Worm (Caenorhabditis elegans): ENCODE results near the gene mig-22.

Gene mig-22

DNA sequence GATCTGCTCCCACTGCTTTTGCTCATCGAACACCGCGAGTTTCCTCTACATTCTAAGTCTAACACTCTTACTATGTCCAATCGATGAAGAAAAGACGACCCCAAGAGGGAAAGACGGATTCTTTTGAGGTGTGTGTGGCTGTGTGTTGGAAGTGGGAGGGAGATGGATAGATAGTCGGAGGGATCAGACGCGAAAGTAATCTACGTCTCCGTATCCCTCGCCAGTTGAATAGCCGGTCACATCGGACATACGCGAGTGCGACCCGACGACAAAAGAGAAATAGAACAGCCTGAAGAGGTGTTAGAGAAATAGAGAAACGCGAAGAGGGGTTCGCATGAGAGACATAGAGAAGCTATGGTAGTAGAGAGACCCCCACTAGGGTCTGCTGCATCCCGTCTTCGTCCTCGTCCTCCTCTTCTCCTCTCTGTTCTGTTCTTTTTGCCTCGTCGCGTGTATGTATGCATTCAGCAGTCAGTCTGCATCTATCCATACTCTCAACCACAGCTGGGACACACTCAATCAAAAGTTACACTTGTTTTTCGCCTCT, 28.5 kb upstream of the mig-22 start (continued):
- TF ChIP-seq fkh-4 (tag; optimal IDR thresholded peaks at IDR 0.05; ENCODE audit: borderline replicate concordance), result peak; percentile 52
- TF ChIP-seq elt-3 (tag; optimal IDR thresholded peaks at IDR 0.05), result peak in 3 of 6 experiments; percentile 73 to 95 (median 93)
- TF ChIP-seq C34B4.2 (tag; optimal IDR thresholded peaks at IDR 0.05), result no peak
- TF ChIP-seq nhr-11 (tag; optimal IDR thresholded peaks at IDR 0.05), result peak; percentile 95
- peak; percentile 84 for TF ChIP-seq nhr-237 (tag; optimal IDR thresholded peaks at IDR 0.05)
- peak; percentile 97 for TF ChIP-seq jun-1 (tag; optimal IDR thresholded peaks at IDR 0.05)
- TF ChIP-seq hpl-2 (GFP tag; optimal IDR thresholded peaks at IDR 0.05), result peak; percentile 78
- peak; percentile 92 for TF ChIP-seq skn-1 (tag; optimal IDR thresholded peaks at IDR 0.05)
- TF ChIP-seq ztf-4 (tag; optimal IDR thresholded peaks at IDR 0.05), result peak; percentile 96
- peak; percentile 94 for TF ChIP-seq rnt-1 (tag; optimal IDR thresholded peaks at IDR 0.05)
- TF ChIP-seq unc-30 (tag; optimal IDR thresholded peaks at IDR 0.05), result no peak
- peak; percentile 99 for TF ChIP-seq tbx-2 (tag; optimal IDR thresholded peaks at IDR 0.05)
- no peak for TF ChIP-seq ets-5 (GFP tag; IDR thresholded peaks at IDR 0.05)
- peak; percentile 93 to 95 for TF ChIP-seq lsy-2 (tag; optimal IDR thresholded peaks at IDR 0.05)
- peak; percentile 79 for TF ChIP-seq sup-37 (GFP tag; optimal IDR thresholded peaks at IDR 0.05)
- TF ChIP-seq ztf-11 (tag; optimal IDR thresholded peaks at IDR 0.05), result peak in 1 of 2 experiments; percentile 91
- peak; percentile 97 for TF ChIP-seq nhr-47 (tag; optimal IDR thresholded peaks at IDR 0.05)
- TF ChIP-seq nhr-12 (tag; optimal IDR thresholded peaks at IDR 0.05), result peak; percentile 41
- peak; percentile 88 for TF ChIP-seq ceh-88 (GFP tag; IDR thresholded peaks at IDR 0.05)
- TF ChIP-seq C16A3.4 (tag; optimal IDR thresholded peaks at IDR 0.05), result peak; percentile 84
- peak; percentile 77 for TF ChIP-seq zip-4 (GFP tag; optimal IDR thresholded peaks at IDR 0.05)
- no peak for TF ChIP-seq ceh-90 (tag; optimal IDR thresholded peaks at IDR 0.05)
- TF ChIP-seq sox-4 (tag; optimal IDR thresholded peaks at IDR 0.05), result peak; percentile 84
- peak; percentile 100 for TF ChIP-seq lin-14 (GFP tag; optimal IDR thresholded peaks at IDR 0.05)
- no peak for TF ChIP-seq alr-1 (tag; optimal IDR thresholded peaks at IDR 0.05; ENCODE audit: borderline replicate concordance)
- TF ChIP-seq nhr-85 (tag), result peak; percentile 100
- no peak for TF ChIP-seq pqm-1 (tag; optimal IDR thresholded peaks at IDR 0.05)
- peak; percentile 96 for TF ChIP-seq nhr-19 (GFP tag; conservative IDR thresholded peaks at IDR 0.05)
- TF ChIP-seq tlp-1 (tag; optimal IDR thresholded peaks at IDR 0.05), result no peak
- TF ChIP-seq grh-1 (GFP tag; IDR thresholded peaks at IDR 0.05), result peak; percentile 94
- peak; percentile 91 for TF ChIP-seq unc-130 (tag; optimal IDR thresholded peaks at IDR 0.05)
- TF ChIP-seq blmp-1 (tag; optimal IDR thresholded peaks at IDR 0.05), result peak; percentile 61
- TF ChIP-seq mdl-1 (tag; optimal IDR thresholded peaks at IDR 0.05), result peak; percentile 50 to 96
- peak; percentile 94 for TF ChIP-seq nhr-77 (tag; optimal IDR thresholded peaks at IDR 0.05)
- peak; percentile 73 for TF ChIP-seq mef-2 (tag; optimal IDR thresholded peaks at IDR 0.05)
- peak; percentile 98 for TF ChIP-seq unc-86 (tag; optimal IDR thresholded peaks at IDR 0.05)
- peak; percentile 93 to 97 for TF ChIP-seq egl-27 (tag; optimal IDR thresholded peaks at IDR 0.05)
- TF ChIP-seq efl-3 (GFP tag; optimal IDR thresholded peaks at IDR 0.05), result peak; percentile 72
- peak; percentile 7 for TF ChIP-seq F16B12.6 (tag; optimal IDR thresholded peaks at IDR 0.05)
- TF ChIP-seq lin-15B (tag; optimal IDR thresholded peaks at IDR 0.05), result no peak
- TF ChIP-seq elt-2 (tag; optimal IDR thresholded peaks at IDR 0.05), result peak; percentile 63
- TF ChIP-seq hlh-4 (tag; optimal IDR thresholded peaks at IDR 0.05), result no peak
- TF ChIP-seq ceh-82 (tag; optimal IDR thresholded peaks at IDR 0.05), result peak; percentile 88 to 93 (median 92)

DNA sequence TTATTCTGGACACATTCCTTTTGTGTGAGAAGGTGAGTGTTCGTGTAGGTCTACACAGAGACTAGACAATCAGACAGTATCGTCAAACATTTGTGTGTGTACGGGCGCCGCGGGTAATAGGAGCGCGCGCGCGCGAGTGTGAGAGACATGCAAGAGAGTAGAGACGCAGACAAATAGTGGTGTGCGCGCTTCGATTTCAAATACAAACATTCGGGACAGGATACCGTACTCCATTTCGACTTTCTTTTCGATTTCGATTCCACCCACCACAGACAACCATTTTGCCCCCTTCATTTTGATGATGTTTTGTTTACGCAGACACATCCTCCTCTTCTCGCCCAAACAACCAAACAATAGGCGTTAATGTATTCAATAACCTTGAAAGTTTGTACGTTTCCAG, 27.7 kb upstream of the mig-22 start:
- peak; percentile 73 for TF ChIP-seq grh-1 (GFP tag; IDR thresholded peaks at IDR 0.05)
- TF ChIP-seq tlp-1 (tag; optimal IDR thresholded peaks at IDR 0.05), result no peak
- no peak for TF ChIP-seq mab-9 (GFP tag; IDR thresholded peaks at IDR 0.05)
- TF ChIP-seq egl-27 (tag; optimal IDR thresholded peaks at IDR 0.05), result peak; percentile 30 to 56
- no peak for TF ChIP-seq zag-1 (tag; optimal IDR thresholded peaks at IDR 0.05)
- no peak for TF ChIP-seq lin-39 (tag; optimal IDR thresholded peaks at IDR 0.05)
- TF ChIP-seq ceh-82 (tag; optimal IDR thresholded peaks at IDR 0.05), result peak; percentile 26 to 76 (median 54)
- TF ChIP-seq unc-98 (GFP tag; IDR thresholded peaks at IDR 0.05), result no peak
- no peak for TF ChIP-seq sptf-1 (tag; optimal IDR thresholded peaks at IDR 0.05)
- TF ChIP-seq lin-13 (GFP tag; optimal IDR thresholded peaks at IDR 0.05), result peak; percentile 57
- TF ChIP-seq C04F5.9 (tag; optimal IDR thresholded peaks at IDR 0.05), result no peak
- no peak for TF ChIP-seq mef-2 (tag; optimal IDR thresholded peaks at IDR 0.05)
- TF ChIP-seq xbp-1 (tag; optimal IDR thresholded peaks at IDR 0.05), result peak; percentile 51
- TF ChIP-seq hlh-17 (GFP tag; optimal IDR thresholded peaks at IDR 0.05; ENCODE audit: borderline replicate concordance), result no peak
- no peak for TF ChIP-seq hpl-2 (GFP tag; optimal IDR thresholded peaks at IDR 0.05)
- no peak for TF ChIP-seq ama-1 (optimal IDR thresholded peaks at IDR 0.05)
- no peak for TF ChIP-seq unc-62 (GFP tag; optimal IDR thresholded peaks at IDR 0.05)

Measured in whole organism, L1 larva.